Fruit fly (Drosophila melanogaster): ENCODE measurements around the gene aay.
A peak's percentile ranks its signal among the peaks of the same experiment; 100 is the strongest.

Gene aay

DNA sequence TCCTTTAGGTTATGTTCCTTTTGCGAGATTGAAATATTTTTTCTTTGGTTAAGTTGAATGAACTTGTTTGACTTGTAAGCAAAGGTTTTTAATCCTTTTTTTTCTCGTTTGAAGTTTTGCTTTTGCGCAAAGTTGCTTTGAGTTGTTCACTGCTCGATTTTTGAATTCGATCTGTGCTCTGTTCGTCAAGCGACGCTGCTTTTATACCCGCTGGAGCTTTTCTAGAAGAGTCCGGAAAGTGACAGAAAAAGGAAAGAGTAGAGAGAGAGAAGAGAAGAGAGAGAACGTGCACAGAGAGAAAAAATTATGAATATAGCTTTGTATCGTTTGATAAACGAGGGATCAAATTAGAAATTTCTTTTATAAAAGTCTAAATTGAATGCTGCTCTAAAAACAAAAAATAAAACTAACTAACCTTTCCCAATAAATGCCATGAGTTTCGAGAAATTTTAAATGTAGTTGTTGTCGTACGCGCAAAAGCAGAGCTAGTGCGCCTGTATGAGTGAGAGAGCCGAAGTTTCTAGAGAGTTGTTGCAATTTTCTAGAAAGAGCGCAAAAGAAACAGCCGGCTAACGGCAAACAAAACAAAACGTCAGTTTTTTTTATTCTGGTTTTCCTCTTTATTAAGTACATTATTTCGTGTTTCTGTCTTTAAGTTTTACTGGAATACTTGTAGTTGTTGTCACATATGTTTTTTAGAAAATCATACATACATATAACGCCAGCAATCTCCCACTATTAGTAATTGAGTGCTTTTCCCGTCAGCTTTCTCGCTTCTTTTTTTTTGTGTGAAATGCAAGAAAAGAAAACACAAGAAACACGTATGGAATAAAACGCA, 45.6 kb upstream of the aay start, which contains the start of gene Hsp26 (continued):
- TF ChIP-seq CG17186 (GFP tag; optimal IDR thresholded peaks at IDR 0.05) (no peak), CG3838 (GFP tag; optimal IDR thresholded peaks at IDR 0.05) (peak; percentile 34), chinmo (GFP tag; IDR thresholded peaks at IDR 0.05; ENCODE audit: partially characterized antibody) (peak; percentile 86; the same call in 2 of the 4 replicates), Six4 (GFP tag; optimal IDR thresholded peaks at IDR 0.05) (peak; percentile 69), Dll (GFP tag; IDR thresholded peaks at IDR 0.05; ENCODE audit: partially characterized antibody) (peak; percentile 30; the same call in 2 of the 4 replicates), Dfd (GFP tag; optimal IDR thresholded peaks at IDR 0.05) (no peak), ATbp (GFP tag; optimal IDR thresholded peaks at IDR 0.05) (peak; percentile 87), ara (GFP tag; IDR thresholded peaks at IDR 0.05) (peak; percentile 77), CG33557 (GFP tag; optimal IDR thresholded peaks at IDR 0.05) (peak; percentile 21), ind (GFP tag; optimal IDR thresholded peaks at IDR 0.05) (peak; percentile 69), kni (GFP tag; optimal IDR thresholded peaks at IDR 0.05) (no peak), CG17912 (GFP tag; optimal IDR thresholded peaks at IDR 0.05) (no peak), CG4707 (GFP tag; optimal IDR thresholded peaks at IDR 0.05) (peak; percentile 49), hkb (optimal IDR thresholded peaks at IDR 0.05) (no peak), hkb (GFP tag; IDR thresholded peaks at IDR 0.05) (peak; percentile 94), CG10274 (GFP tag; optimal IDR thresholded peaks at IDR 0.05) (peak; percentile 3), Ets97D (GFP tag; optimal IDR thresholded peaks at IDR 0.05) (peak; percentile 46), NfI (GFP tag; optimal IDR thresholded peaks at IDR 0.05) (peak; percentile 77), p53 (GFP tag; optimal IDR thresholded peaks at IDR 0.05) (peak; percentile 63), jumu (GFP tag; optimal IDR thresholded peaks at IDR 0.05) (peak; percentile 74), caup (GFP tag; optimal IDR thresholded peaks at IDR 0.05; ENCODE audit: severe bottlenecking) (peak; percentile 83), CG4282 (GFP tag; optimal IDR thresholded peaks at IDR 0.05) (no peak), CG13123 (GFP tag; optimal IDR thresholded peaks at IDR 0.05) (peak; percentile 64), Ets65A (GFP tag) (peak; percentile 91), bbx (GFP tag; IDR thresholded peaks at IDR 0.05; ENCODE audit: partially characterized antibody) (no peak; the same call in 1 of the 2 replicates), CG11085 (GFP tag; IDR thresholded peaks at IDR 0.05) (0 out of 2 replicates have a peak, but pooled peaks have one; percentile 23), stwl (tag; optimal IDR thresholded peaks at IDR 0.05) (no peak), crc (GFP tag; optimal IDR thresholded peaks at IDR 0.05) (peak; percentile 84), Dip2 (GFP tag; IDR thresholded peaks at IDR 0.05) (no peak), Mes4 (GFP tag; optimal IDR thresholded peaks at IDR 0.05) (peak; percentile 88), CG7745 (tag; optimal IDR thresholded peaks at IDR 0.05) (peak; percentile 28), CG9609 (GFP tag; optimal IDR thresholded peaks at IDR 0.05) (peak; percentile 82), CG12942 (GFP tag; optimal IDR thresholded peaks at IDR 0.05) (peak; percentile 77), CG8765 (GFP tag; IDR thresholded peaks at IDR 0.05) (peak; percentile 22; the same call in 1 of the 2 replicates), Optix (GFP tag; IDR thresholded peaks at IDR 0.05) (peak; percentile 23; the same call in 1 of the 3 replicates), CG7963 (GFP tag; IDR thresholded peaks at IDR 0.05; ENCODE audit: partially characterized antibody) (no peak), odd (GFP tag; optimal IDR thresholded peaks at IDR 0.05) (peak; percentile 86), so (GFP tag; IDR thresholded peaks at IDR 0.05) (peak; percentile 92), org-1 (GFP tag; optimal IDR thresholded peaks at IDR 0.05) (peak; percentile 70), Nf-YC (tag; optimal IDR thresholded peaks at IDR 0.05) (peak; percentile 51), zfh1 (GFP tag; IDR thresholded peaks at IDR 0.05) (peak; percentile 81), Pdp1 (GFP tag; optimal IDR thresholded peaks at IDR 0.05) (peak; percentile 75 to 82), CG13296 (GFP tag; optimal IDR thresholded peaks at IDR 0.05) (peak; percentile 77), CG2202 (tag; optimal IDR thresholded peaks at IDR 0.05) (peak; percentile 80), CG17802 (tag; optimal IDR thresholded peaks at IDR 0.05) (peak; percentile 27), CG12236 (GFP tag; optimal IDR thresholded peaks at IDR 0.05) (peak; percentile 69), CG1603 (tag; optimal IDR thresholded peaks at IDR 0.05) (peak; percentile 61), CG16779 (GFP tag; IDR thresholded peaks at IDR 0.05) (no peak; the same call in 1 of the 2 replicates)

Data from whole organism, embryonic.